Fruit fly (Drosophila melanogaster): Measurements from ENCODE around the gene twit.

The twit gene

dm6 chr2L:20831060-20831459 lies 21.3 kb upstream of the twit start, which contains the start of gene CG31674:
Gene CG31674, plus strand, starts transcription at chr2L:20831262.
- TF ChIP-seq woc (GFP tag; optimal IDR thresholded peaks at IDR 0.05) (no peak), Vsx2 (GFP tag; optimal IDR thresholded peaks at IDR 0.05; ENCODE audit: partially characterized antibody) (no peak), foxo (GFP tag; optimal IDR thresholded peaks at IDR 0.05) (no peak), brk (GFP tag; optimal IDR thresholded peaks at IDR 0.05) (peak; percentile 53), dsf (GFP tag; optimal IDR thresholded peaks at IDR 0.05; ENCODE audit: borderline replicate concordance) (no peak), dl (GFP tag; optimal IDR thresholded peaks at IDR 0.05; ENCODE audit: insufficient read depth in 1 of 2, partially characterized antibody in 2 of 2) (peak in 1 of 2 experiments; percentile 20), h (GFP tag; optimal IDR thresholded peaks at IDR 0.05) (peak; percentile 59), ey (GFP tag; optimal IDR thresholded peaks at IDR 0.05) (no peak), Jra (GFP tag; optimal IDR thresholded peaks at IDR 0.05) (no peak), Dif (GFP tag; optimal IDR thresholded peaks at IDR 0.05; ENCODE audit: partially characterized antibody) (peak; percentile 50), pan (optimal IDR thresholded peaks at IDR 0.05) (no peak), Sp1 (GFP tag; optimal IDR thresholded peaks at IDR 0.05) (no peak), Rel (GFP tag; optimal IDR thresholded peaks at IDR 0.05) (no peak), Rel (tag; optimal IDR thresholded peaks at IDR 0.05) (peak; percentile 14)

- TF ChIP-seq usp (GFP tag; optimal IDR thresholded peaks at IDR 0.05) (no peak), CG9705 (GFP tag; optimal IDR thresholded peaks at IDR 0.05) (no peak), jim (GFP tag; optimal IDR thresholded peaks at IDR 0.05) (no peak), brk (GFP tag; optimal IDR thresholded peaks at IDR 0.05) (no peak)
Observed at dm6 chr2L:20835501-20835900, 16.9 kb upstream of the twit start, which contains the start of gene Oseg5. Gene Oseg5, minus strand, starts transcription at chr2L:20835840.

- TF ChIP-seq pan (optimal IDR thresholded peaks at IDR 0.05), result no peak
- no peak for TF ChIP-seq br (GFP tag; optimal IDR thresholded peaks at IDR 0.05)
- no peak for TF ChIP-seq fru (GFP tag; optimal IDR thresholded peaks at IDR 0.05)
Observed at dm6 chr2L:20837885-20838284, 14.5 kb upstream of the twit start, which contains the start of gene Spn38F. Gene Spn38F, minus strand, starts transcription at chr2L:20837985.

- no peak for TF ChIP-seq Jra (GFP tag; optimal IDR thresholded peaks at IDR 0.05)
- no peak for TF ChIP-seq OdsH (GFP tag; optimal IDR thresholded peaks at IDR 0.05)
- TF ChIP-seq h (GFP tag; optimal IDR thresholded peaks at IDR 0.05), result no peak
- TF ChIP-seq Myc (optimal IDR thresholded peaks at IDR 0.05), result no peak
- no peak for TF ChIP-seq brk (GFP tag; optimal IDR thresholded peaks at IDR 0.05)
- no peak for TF ChIP-seq GATAd (GFP tag; optimal IDR thresholded peaks at IDR 0.05)
- no peak for TF ChIP-seq dl (GFP tag; optimal IDR thresholded peaks at IDR 0.05; ENCODE audit: insufficient read depth in 1 of 2, partially characterized antibody in 2 of 2)
- TF ChIP-seq ey (GFP tag; optimal IDR thresholded peaks at IDR 0.05), result no peak
Observed at dm6 chr2L:20840006-20840405, 12.4 kb upstream of the twit start.

- TF ChIP-seq GATAd (GFP tag; optimal IDR thresholded peaks at IDR 0.05) (no peak), Hr83 (GFP tag; optimal IDR thresholded peaks at IDR 0.05; ENCODE audit: poor library complexity, severe bottlenecking) (no peak), Myc (optimal IDR thresholded peaks at IDR 0.05) (no peak), Dif (GFP tag; optimal IDR thresholded peaks at IDR 0.05; ENCODE audit: partially characterized antibody) (no peak), sv (GFP tag; optimal IDR thresholded peaks at IDR 0.05) (no peak), Hr78 (GFP tag; optimal IDR thresholded peaks at IDR 0.05) (no peak), CG9705 (GFP tag; optimal IDR thresholded peaks at IDR 0.05) (no peak), N (GFP tag; optimal IDR thresholded peaks at IDR 0.05) (no peak), Rel (GFP tag; optimal IDR thresholded peaks at IDR 0.05) (no peak), Rel (tag; optimal IDR thresholded peaks at IDR 0.05) (no peak), Mio (GFP tag; optimal IDR thresholded peaks at IDR 0.05) (no peak), pan (optimal IDR thresholded peaks at IDR 0.05) (no peak), brk (GFP tag; optimal IDR thresholded peaks at IDR 0.05) (no peak), CG32264 (GFP tag; optimal IDR thresholded peaks at IDR 0.05) (no peak), Hnf4 (GFP tag; optimal IDR thresholded peaks at IDR 0.05) (no peak)
Observed at dm6 chr2L:20840462-20841038, 11.8 kb upstream of the twit start, which contains the start of gene CG31676. Gene CG31676, plus strand, starts transcription at chr2L:20840750.

dm6 chr2L:20844381-20844780 lies 8.0 kb upstream of the twit start:
- TF ChIP-seq Myc (optimal IDR thresholded peaks at IDR 0.05) (no peak), lola (GFP tag; optimal IDR thresholded peaks at IDR 0.05) (no peak), sage (GFP tag; optimal IDR thresholded peaks at IDR 0.05) (no peak)
